Worm (Caenorhabditis elegans): ENCODE measurements around the gene sds-22.

DNA sequence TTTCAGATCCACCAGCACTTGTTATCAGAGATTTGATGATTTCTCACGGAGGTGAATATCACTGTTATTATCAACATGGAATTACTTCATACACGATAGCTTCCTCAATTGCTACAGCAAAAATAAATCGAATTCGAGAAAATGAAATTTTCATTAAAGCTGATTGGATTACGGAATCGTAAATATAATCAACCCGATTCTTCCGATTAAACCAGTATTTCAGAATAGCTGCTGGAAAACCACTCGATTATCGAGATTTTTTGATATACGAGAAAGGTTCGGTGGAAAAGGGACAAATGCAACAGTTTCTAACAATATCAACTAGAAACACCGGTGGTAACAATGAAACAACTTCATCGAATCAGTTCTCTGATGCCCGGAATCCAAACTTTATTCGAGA is 43.8 kb downstream of the sds-22 start:
- TF ChIP-seq nhr-237 (tag; optimal IDR thresholded peaks at IDR 0.05) (no peak), skn-1 (tag; optimal IDR thresholded peaks at IDR 0.05) (no peak), unc-62 (GFP tag; optimal IDR thresholded peaks at IDR 0.05) (no peak), nhr-28 (tag; optimal IDR thresholded peaks at IDR 0.05) (no peak), fos-1 (tag; optimal IDR thresholded peaks at IDR 0.05) (no peak)

Data from whole organism, L3 larva.